Fruit fly (Drosophila melanogaster): Measurements from ENCODE around the gene orion.

Gene orion

dm6 chrX:7892539-7892899 is 54.2 kb downstream of the orion start:
- peak; percentile 3 for TF ChIP-seq noc (tag; optimal IDR thresholded peaks at IDR 0.05)

DNA sequence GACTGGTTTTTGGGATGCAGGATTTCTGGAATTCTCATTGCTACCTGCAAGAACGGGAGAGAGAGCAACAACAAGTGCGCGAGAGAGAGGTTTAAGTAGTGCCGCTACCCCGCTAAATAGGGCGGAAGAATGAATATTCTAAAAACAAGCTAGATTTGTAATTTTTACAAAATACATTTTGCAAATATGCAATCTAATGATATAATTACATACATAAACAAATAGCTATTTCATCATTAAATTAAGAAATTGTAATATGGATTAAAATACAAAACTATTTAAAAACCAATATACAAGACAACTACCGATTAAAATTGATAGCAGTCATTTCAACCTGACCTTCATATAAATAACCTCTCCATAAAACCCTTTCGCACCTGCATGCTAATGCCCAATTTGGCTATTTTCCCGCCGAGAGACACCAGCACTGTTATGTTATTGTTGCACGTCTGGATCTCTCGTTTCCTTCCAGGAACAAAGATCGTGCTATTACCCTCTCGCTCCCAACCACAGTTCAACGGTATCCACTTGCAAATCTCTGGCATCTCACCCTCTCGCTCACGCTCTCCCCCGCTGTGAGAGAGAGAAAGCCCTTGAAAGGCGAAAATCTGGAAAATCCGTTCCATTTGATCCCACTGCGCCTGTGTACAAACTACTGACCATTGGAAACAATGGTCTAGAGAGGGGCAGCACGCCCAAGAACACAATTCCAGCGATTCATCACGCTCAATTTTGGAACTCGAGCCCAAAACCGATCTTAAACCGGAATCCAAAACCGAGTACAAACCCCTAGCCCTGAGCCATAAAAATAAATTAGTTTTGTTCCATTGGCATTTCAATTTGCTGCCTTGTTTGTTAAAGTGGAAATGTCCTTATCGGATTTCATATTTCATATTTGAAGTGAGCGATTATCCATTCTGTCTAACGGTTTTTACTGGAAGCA is 54.8 kb downstream of the orion start, which contains the start of gene Nek2:
Gene Nek2 (minus strand): TSS at position 51 of the 943 bp plus-strand sequence.
- TF ChIP-seq noc (tag; optimal IDR thresholded peaks at IDR 0.05): no peak
